Fruit fly (Drosophila melanogaster) S2 (cell line): ENCODE measurements around the gene Atg5.

Source experiments
- CG8478 ChIP-seq: fragments of >200 bp; optimal IDR thresholded peaks from 2 replicates; lab custom pipeline; 2018
- CTCF ChIP-seq, 2 experiments: fragments of >200 bp; optimal IDR thresholded peaks; 2 replicates each; lab custom pipeline; 2018

- no peak for TF ChIP-seq CG8478
- no peak for TF ChIP-seq CTCF (optimal IDR thresholded peaks at IDR 0.05; lab: Kevin White, UChicago)
These were observed 25.2 kb downstream of the Atg5 start for dm6 chrX:7298323-7298722.
